Worm (Caenorhabditis elegans) whole organism, L2 larva: ENCODE measurements around the gene moc-6.

ENCODE experiments used
- F13H6.1 ChIP-seq: sonication (generic microtip); optimal IDR thresholded peaks from 2 replicates; lab custom pipeline; 2016; ENCODE audit warnings: missing genetic modification characterization, missing compliant biosample characterization
- elt-1 ChIP-seq: fragments of 150-350 bp; optimal IDR thresholded peaks from 2 replicates; lab custom pipeline; 2014; ENCODE audit warnings: missing biosample characterization, missing genetic modification characterization
- mdl-1 ChIP-seq, 2 experiments: fragments of 150-350 bp in 1 of 2; sonication (generic microtip) in 1 of 2; optimal IDR thresholded peaks; 2 replicates each; lab custom pipeline; 2017; ENCODE audit warnings: missing biosample characterization in 2 of 2, missing genetic modification characterization in 2 of 2
- nhr-11 ChIP-seq: fragments of 150-350 bp; optimal IDR thresholded peaks from 2 replicates; lab custom pipeline; 2014; ENCODE audit warnings: missing biosample characterization, missing genetic modification characterization
- nhr-12 ChIP-seq: fragments of 150-350 bp; optimal IDR thresholded peaks from 2 replicates; lab custom pipeline; 2014; ENCODE audit warnings: missing biosample characterization, missing genetic modification characterization
- unc-55 ChIP-seq: fragments of 150-350 bp; sonication (generic microtip); optimal IDR thresholded peaks from 3 replicates; lab custom pipeline; 2014; ENCODE audit warnings: missing biosample characterization, missing genetic modification reagents, missing genetic modification characterization
- unc-62 ChIP-seq: fragments of 150-350 bp; optimal IDR thresholded peaks from 2 replicates; lab custom pipeline; 2014; ENCODE audit warnings: missing biosample characterization, missing genetic modification reagents, missing genetic modification characterization

DNA sequence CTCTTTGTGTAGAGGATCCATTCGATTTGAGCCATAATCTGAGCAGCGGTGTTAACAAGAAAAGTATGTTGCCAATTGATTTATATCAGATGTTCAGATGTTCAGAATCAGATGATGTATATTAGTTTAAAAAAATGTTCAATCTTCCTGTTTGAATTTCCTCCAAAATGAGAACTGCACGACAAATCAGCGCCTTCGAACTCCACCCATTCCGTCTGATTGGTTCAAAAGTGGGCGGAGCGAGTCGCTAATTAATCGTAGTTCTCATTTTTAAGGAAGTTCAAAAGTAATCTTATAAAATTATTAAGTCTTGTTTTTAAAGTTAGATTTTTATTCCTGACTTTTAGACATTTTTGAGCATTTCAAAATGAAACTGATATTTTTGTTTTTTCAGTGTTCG, 16.6 kb upstream of the moc-6 start:
- TF ChIP-seq unc-55 (GFP tag; lab: Kevin White, UChicago): no peak
- TF ChIP-seq mdl-1 (tag; optimal IDR thresholded peaks at IDR 0.05; lab: Kevin White, UChicago): no peak
- TF ChIP-seq elt-1 (tag; lab: Kevin White, UChicago): no peak
- no peak for TF ChIP-seq unc-62 (GFP tag; lab: Kevin White, UChicago)
- no peak for TF ChIP-seq nhr-11 (tag; lab: Kevin White, UChicago)
- no peak for TF ChIP-seq F13H6.1
- TF ChIP-seq nhr-12 (tag; lab: Kevin White, UChicago): no peak
